Fruit fly (Drosophila melanogaster) whole organism, embryonic: ENCODE results near the gene Rcd2.
A peak's percentile ranks its signal among the peaks of the same experiment; 100 is the strongest.

Source experiments
- CG10321 ChIP-seq: fragments of 200-800 bp; sonication (Bioruptor generic); IDR thresholded peaks from 2 replicates; pipeline ENCODE4 v1.3.6; 2022; ENCODE audit warnings: missing biosample characterization, missing genetic modification characterization
- CG10431 ChIP-seq: fragments of 200-800 bp; sonication (Bioruptor generic); optimal IDR thresholded peaks from 3 replicates; lab custom pipeline; 2018; ENCODE audit warnings: missing biosample characterization, mild to moderate bottlenecking, missing genetic modification characterization
- CG10979 ChIP-seq: fragments of 200-800 bp; sonication (Bioruptor generic); optimal IDR thresholded peaks from 2 replicates; lab custom pipeline; 2018; ENCODE audit warnings: missing biosample characterization, mild to moderate bottlenecking, missing genetic modification characterization, moderate library complexity
- CG11723 ChIP-seq: fragments of 200-800 bp; sonication (Bioruptor generic); optimal IDR thresholded peaks from 2 replicates; lab custom pipeline; 2017; ENCODE audit warnings: missing biosample characterization, mild to moderate bottlenecking, missing genetic modification characterization
- CG12391 ChIP-seq: fragments of 200-800 bp; sonication (Bioruptor generic); optimal IDR thresholded peaks from 3 replicates; lab custom pipeline; 2018; ENCODE audit warnings: missing biosample characterization, mild to moderate bottlenecking, missing genetic modification characterization, moderate library complexity
- CG13775 ChIP-seq: fragments of 200-800 bp; sonication (Bioruptor generic); optimal IDR thresholded peaks from 3 replicates; lab custom pipeline; 2017; ENCODE audit warnings: missing biosample characterization, mild to moderate bottlenecking, missing genetic modification characterization
- CG15514 ChIP-seq: fragments of 200-800 bp; sonication (Bioruptor generic); optimal IDR thresholded peaks from 3 replicates; lab custom pipeline; 2017; ENCODE audit warnings: missing biosample characterization, missing genetic modification characterization, mild to moderate bottlenecking, moderate library complexity, missing genetic modification reagents
- CG15601 ChIP-seq: fragments of 200-800 bp; sonication (Bioruptor generic); optimal IDR thresholded peaks from 3 replicates; lab custom pipeline; 2019; ENCODE audit warnings: missing biosample characterization, mild to moderate bottlenecking, missing genetic modification characterization, moderate library complexity
- CG16779 ChIP-seq: fragments of 200-800 bp; sonication (Bioruptor generic); IDR thresholded peaks from 2 replicates; pipeline ENCODE4 v1.3.6; 2022; ENCODE audit warnings: missing biosample characterization, missing genetic modification characterization
- CG17612 ChIP-seq: fragments of 200-800 bp; sonication (Bioruptor generic); IDR thresholded peaks from 2 replicates; pipeline ENCODE4 v1.3.6; 2022; ENCODE audit warnings: missing biosample characterization, missing genetic modification characterization
- CG18599 ChIP-seq: fragments of 200-800 bp; sonication (Bioruptor generic); optimal IDR thresholded peaks from 3 replicates; lab custom pipeline; 2017; ENCODE audit warnings: missing biosample characterization, missing genetic modification characterization, mild to moderate bottlenecking, moderate library complexity, missing genetic modification reagents
- CG18619 ChIP-seq: fragments of 200-800 bp; sonication (Bioruptor generic); optimal IDR thresholded peaks from 3 replicates; lab custom pipeline; 2017; ENCODE audit warnings: missing biosample characterization, mild to moderate bottlenecking, missing genetic modification characterization
- CG2129 ChIP-seq: fragments of 200-800 bp; sonication (Bioruptor generic); IDR thresholded peaks from 2 replicates; pipeline ENCODE4 v1.3.6; 2022; ENCODE audit warnings: missing biosample characterization, missing genetic modification characterization; ENCODE audit not compliant: partially characterized antibody
- CG4328 ChIP-seq: fragments of 200-800 bp; sonication (Bioruptor generic); optimal IDR thresholded peaks from 3 replicates; lab custom pipeline; 2017; ENCODE audit warnings: missing biosample characterization, missing genetic modification reagents, missing genetic modification characterization
- CG6765 ChIP-seq: fragments of 200-800 bp; sonication (Bioruptor generic); optimal IDR thresholded peaks from 3 replicates; lab custom pipeline; 2017; ENCODE audit warnings: missing biosample characterization, mild to moderate bottlenecking, missing genetic modification characterization
- CG6813 ChIP-seq: fragments of 200-800 bp; sonication (Bioruptor generic); optimal IDR thresholded peaks from 2 replicates; lab custom pipeline; 2017; ENCODE audit warnings: missing biosample characterization, missing genetic modification characterization, mild to moderate bottlenecking, moderate library complexity, missing genetic modification reagents
- CG9727 ChIP-seq: fragments of 200-800 bp; sonication (Bioruptor generic); optimal IDR thresholded peaks from 3 replicates; lab custom pipeline; 2017; ENCODE audit warnings: missing biosample characterization, mild to moderate bottlenecking, missing genetic modification characterization
- Dip3 ChIP-seq: fragments of 200-800 bp; sonication (Bioruptor generic); optimal IDR thresholded peaks from 3 replicates; lab custom pipeline; 2016; ENCODE audit warnings: missing biosample characterization, missing genetic modification characterization
- E2f1 ChIP-seq: fragments of 200-800 bp; sonication (Bioruptor generic); IDR thresholded peaks from 2 replicates; pipeline ENCODE4 v1.3.6; 2022; ENCODE audit warnings: missing biosample characterization, missing genetic modification characterization
- Gug ChIP-seq: fragments of 200-800 bp; sonication (Bioruptor generic); IDR thresholded peaks from 4 replicates; pipeline ENCODE4 v1.3.6; 2022; ENCODE audit warnings: missing biosample characterization, missing genetic modification characterization
- HHEX ChIP-seq: fragments of 200-800 bp; sonication (Bioruptor generic); optimal IDR thresholded peaks from 3 replicates; lab custom pipeline; 2017; ENCODE audit warnings: missing biosample characterization, mild to moderate bottlenecking, missing genetic modification characterization, missing genetic modification reagents
- HLH4C ChIP-seq: fragments of 200-800 bp; sonication (Bioruptor generic); IDR thresholded peaks from 3 replicates; pipeline ENCODE4 v1.3.6; 2022; ENCODE audit warnings: missing biosample characterization, missing genetic modification characterization; ENCODE audit not compliant: partially characterized antibody
- MESR4 ChIP-seq: fragments of 200-800 bp; sonication (Bioruptor generic); optimal IDR thresholded peaks from 2 replicates; lab custom pipeline; 2018; ENCODE audit warnings: missing biosample characterization, mild to moderate bottlenecking, missing genetic modification characterization, moderate library complexity
- Mad ChIP-seq: fragments of 200-800 bp; sonication (Bioruptor generic); optimal IDR thresholded peaks from 2 replicates; lab custom pipeline; 2016; ENCODE audit warnings: missing biosample characterization, missing genetic modification characterization
- Oaz ChIP-seq: fragments of 200-800 bp; sonication (Bioruptor generic); IDR thresholded peaks from 2 replicates; pipeline ENCODE4 v1.3.6; 2022; ENCODE audit warnings: missing biosample characterization, missing genetic modification characterization
- Ptx1 ChIP-seq: fragments of 200-800 bp; sonication (Bioruptor generic); IDR thresholded peaks from 2 replicates; pipeline ENCODE4 v1.3.6; 2022; ENCODE audit warnings: missing biosample characterization, missing genetic modification characterization
- Rx ChIP-seq: fragments of 200-800 bp; sonication (Bioruptor generic); IDR thresholded peaks from 2 replicates; pipeline ENCODE4 v1.3.6; 2022; ENCODE audit warnings: missing biosample characterization, missing genetic modification characterization
- Sox100B ChIP-seq: fragments of 200-800 bp; sonication (Bioruptor generic); optimal IDR thresholded peaks from 3 replicates; lab custom pipeline; 2018; ENCODE audit warnings: missing biosample characterization, mild to moderate bottlenecking, missing genetic modification characterization
- YL-1 ChIP-seq: fragments of 200-800 bp; sonication (Bioruptor generic); optimal IDR thresholded peaks from 3 replicates; lab custom pipeline; 2017; ENCODE audit warnings: missing biosample characterization, mild to moderate bottlenecking, missing genetic modification characterization
- chm ChIP-seq: fragments of 200-800 bp; sonication (Bioruptor generic); IDR thresholded peaks from 2 replicates; pipeline ENCODE4 v1.3.6; 2022; ENCODE audit warnings: missing biosample characterization, missing genetic modification characterization
- crol ChIP-seq: fragments of 200-800 bp; sonication (Bioruptor generic); IDR thresholded peaks from 2 replicates; pipeline ENCODE4 v1.3.6; 2022; ENCODE audit warnings: missing biosample characterization, missing genetic modification characterization
- da ChIP-seq: fragments of 200-800 bp; sonication (Bioruptor generic); optimal IDR thresholded peaks from 2 replicates; lab custom pipeline; 2016; ENCODE audit warnings: missing biosample characterization, missing genetic modification characterization
- dati ChIP-seq: fragments of 200-800 bp; sonication (Bioruptor generic); IDR thresholded peaks from 2 replicates; pipeline ENCODE4 v1.3.6; 2022; ENCODE audit warnings: missing biosample characterization, missing genetic modification characterization
- fu2 ChIP-seq: fragments of 200-800 bp; sonication (Bioruptor generic); optimal IDR thresholded peaks from 2 replicates; lab custom pipeline; 2016; ENCODE audit warnings: missing biosample characterization, missing genetic modification characterization
- grau ChIP-seq: fragments of 200-800 bp; optimal IDR thresholded peaks from 3 replicates; lab custom pipeline; 2019; ENCODE audit warnings: missing biosample characterization, mild to moderate bottlenecking, missing genetic modification characterization, moderate library complexity
- inv ChIP-seq: fragments of 200-800 bp; sonication (Bioruptor generic); IDR thresholded peaks from 2 replicates; pipeline ENCODE4 v1.3.6; 2022; ENCODE audit warnings: missing biosample characterization, missing genetic modification characterization; ENCODE audit not compliant: partially characterized antibody
- kah ChIP-seq: fragments of 200-800 bp; sonication (Bioruptor generic); optimal IDR thresholded peaks from 2 replicates; lab custom pipeline; 2018; ENCODE audit warnings: missing biosample characterization, mild to moderate bottlenecking, missing genetic modification characterization
- nom ChIP-seq: fragments of 200-800 bp; sonication (Bioruptor generic); optimal IDR thresholded peaks from 2 replicates; lab custom pipeline; 2017; ENCODE audit warnings: missing biosample characterization, missing genetic modification characterization, mild to moderate bottlenecking, moderate library complexity, missing genetic modification reagents
- p53 ChIP-seq: fragments of 200-800 bp; sonication (Bioruptor generic); optimal IDR thresholded peaks from 2 replicates; lab custom pipeline; 2016; ENCODE audit warnings: missing biosample characterization, missing genetic modification characterization
- peb ChIP-seq: fragments of 200-800 bp; sonication (Bioruptor generic); IDR thresholded peaks from 2 replicates; pipeline ENCODE4 v1.3.6; 2022; ENCODE audit warnings: missing biosample characterization, missing genetic modification characterization
- pho ChIP-seq: fragments of 200-800 bp; sonication (Bioruptor generic); optimal IDR thresholded peaks from 2 replicates; lab custom pipeline; 2016; ENCODE audit warnings: missing biosample characterization, missing genetic modification characterization
- pzg ChIP-seq: fragments of 200-800 bp; sonication (Bioruptor generic); optimal IDR thresholded peaks from 3 replicates; lab custom pipeline; 2018; ENCODE audit warnings: missing biosample characterization, mild to moderate bottlenecking, missing genetic modification characterization, moderate library complexity
- repo ChIP-seq: fragments of 200-800 bp; sonication (Bioruptor generic); optimal IDR thresholded peaks from 2 replicates; lab custom pipeline; 2016; ENCODE audit warnings: missing biosample characterization, missing genetic modification characterization
- sna ChIP-seq: fragments of 200-800 bp; sonication (Bioruptor generic); IDR thresholded peaks from 2 replicates; pipeline ENCODE4 v1.3.6; 2022; ENCODE audit warnings: missing biosample characterization, missing genetic modification characterization; ENCODE audit not compliant: partially characterized antibody
- sqz ChIP-seq: fragments of 200-800 bp; sonication (Bioruptor generic); optimal IDR thresholded peaks from 3 replicates; lab custom pipeline; 2018; ENCODE audit warnings: missing biosample characterization, mild to moderate bottlenecking, missing genetic modification characterization
- tio ChIP-seq: fragments of 200-800 bp; sonication (Bioruptor generic); optimal IDR thresholded peaks from 2 replicates; lab custom pipeline; 2017; ENCODE audit warnings: missing biosample characterization, missing genetic modification characterization, inconsistent platforms
- tna ChIP-seq: fragments of 200-800 bp; sonication (Bioruptor generic); IDR thresholded peaks from 2 replicates; pipeline ENCODE4 v1.3.6; 2022; ENCODE audit warnings: missing biosample characterization, missing genetic modification characterization; ENCODE audit not compliant: partially characterized antibody
- toy ChIP-seq: fragments of 200-800 bp; sonication (Bioruptor generic); IDR thresholded peaks from 2 replicates; pipeline ENCODE4 v1.3.6; 2022; ENCODE audit warnings: missing biosample characterization, missing genetic modification characterization
- wek ChIP-seq: fragments of 200-800 bp; sonication (Bioruptor generic); optimal IDR thresholded peaks from 3 replicates; lab custom pipeline; 2018; ENCODE audit warnings: missing biosample characterization, mild to moderate bottlenecking, missing genetic modification characterization, moderate library complexity

The Rcd2 gene

dm6 chr3L:20508136-20508635 lies 32.0 kb downstream of the Rcd2 start (continued):
- TF ChIP-seq CG18599, result peak; percentile 98
- peak; percentile 88 for TF ChIP-seq CG10979 (tag; lab: Kevin White, UChicago)
- TF ChIP-seq Rx (GFP tag; lab: Robert Waterston, UW), result peak; percentile 74
- TF ChIP-seq dati (GFP tag; lab: Robert Waterston, UW), result peak; percentile 34; the same call in 1 of the 2 replicates
- peak; percentile 88 for TF ChIP-seq Sox100B
- TF ChIP-seq Oaz (GFP tag; lab: Robert Waterston, UW), result no peak; the same call in 1 of the 2 replicates
- peak; percentile 55 for TF ChIP-seq CG10431
- peak; percentile 63 for TF ChIP-seq YL-1 (GFP tag; lab: Kevin White, UChicago)
- TF ChIP-seq sqz (GFP tag; lab: Kevin White, UChicago), result peak; percentile 65
- no peak for TF ChIP-seq CG2129 (GFP tag; lab: Robert Waterston, UW)
- peak; percentile 96 for TF ChIP-seq HHEX
- peak; percentile 92 for TF ChIP-seq CG6765 (GFP tag; lab: Kevin White, UChicago)
- TF ChIP-seq toy (GFP tag; lab: Robert Waterston, UW), result no peak; the same call in 1 of the 2 replicates
- TF ChIP-seq MESR4 (GFP tag; lab: Kevin White, UChicago), result peak; percentile 14
- TF ChIP-seq fu2, result peak; percentile 94
- TF ChIP-seq inv (GFP tag; lab: Robert Waterston, UW), result peak; percentile 76
- peak; percentile 80 for TF ChIP-seq p53 (GFP tag; lab: Kevin White, UChicago)
- peak; percentile 93 for TF ChIP-seq CG12391 (tag; lab: Kevin White, UChicago)
- TF ChIP-seq CG16779, result peak; percentile 96
- peak; percentile 25 for TF ChIP-seq pzg (GFP tag; lab: Kevin White, UChicago)
- peak; percentile 98 for TF ChIP-seq Gug
- peak; percentile 95 for TF ChIP-seq pho (GFP tag; lab: Kevin White, UChicago)
- peak; percentile 93 for TF ChIP-seq CG18619 (GFP tag; lab: Kevin White, UChicago)
- peak; percentile 90 for TF ChIP-seq CG15514 (GFP tag; lab: Kevin White, UChicago)
- peak; percentile 79 for TF ChIP-seq repo (GFP tag; lab: Kevin White, UChicago)
- TF ChIP-seq tio (GFP tag; lab: Kevin White, UChicago), result peak; percentile 91
- TF ChIP-seq CG13775 (GFP tag; lab: Kevin White, UChicago), result peak; percentile 89
- no peak for TF ChIP-seq sna (GFP tag; lab: Robert Waterston, UW)
- TF ChIP-seq Ptx1 (GFP tag; lab: Robert Waterston, UW), result peak; percentile 95
- TF ChIP-seq Mad (GFP tag; lab: Kevin White, UChicago), result peak; percentile 90
- TF ChIP-seq nom (GFP tag; lab: Kevin White, UChicago), result peak; percentile 85
- TF ChIP-seq crol, result no peak; the same call in 1 of the 2 replicates
- TF ChIP-seq HLH4C (GFP tag; lab: Robert Waterston, UW), result 0 out of 3 replicates have a peak, but pooled peaks have one; percentile 30
- peak; percentile 57; the same call in 1 of the 2 replicates for TF ChIP-seq CG10321
- TF ChIP-seq da (GFP tag; lab: Kevin White, UChicago), result peak; percentile 69
- peak; percentile 60 for TF ChIP-seq wek (GFP tag; lab: Kevin White, UChicago)
- TF ChIP-seq kah, result peak; percentile 63
- peak; percentile 96 for TF ChIP-seq Dip3 (GFP tag; lab: Kevin White, UChicago)
- TF ChIP-seq peb, result peak; percentile 83
- TF ChIP-seq CG15601 (tag; lab: Kevin White, UChicago), result peak; percentile 75
- TF ChIP-seq CG6813 (GFP tag; lab: Kevin White, UChicago), result peak; percentile 92
- peak; percentile 94 for TF ChIP-seq CG9727 (GFP tag; lab: Kevin White, UChicago)
- peak; percentile 93 for TF ChIP-seq grau (tag; lab: Kevin White, UChicago)
- TF ChIP-seq CG17612 (GFP tag; lab: Robert Waterston, UW), result peak; percentile 91
- TF ChIP-seq tna (GFP tag; lab: Robert Waterston, UW), result no peak; the same call in 1 of the 2 replicates
- TF ChIP-seq CG11723 (GFP tag; lab: Kevin White, UChicago), result peak; percentile 82
- TF ChIP-seq CG4328 (GFP tag; lab: Kevin White, UChicago), result peak; percentile 89
- peak; percentile 92 for TF ChIP-seq chm (GFP tag; lab: Robert Waterston, UW)
- TF ChIP-seq E2f1, result peak; percentile 91
